Worm (Caenorhabditis elegans) whole organism, mixed stage, embryonic: ENCODE measurements around the gene F28A10.4.

Experiments
- M03D4.4 ChIP-seq: sonication (generic microtip); optimal IDR thresholded peaks from 2 replicates; lab custom pipeline; 2017; ENCODE audit warnings: mild to moderate bottlenecking, missing genetic modification characterization, missing compliant biosample characterization
- bed-3 ChIP-seq: fragments of 200-800 bp; sonication (Bioruptor generic); optimal IDR thresholded peaks from 3 replicates; lab custom pipeline; 2018; ENCODE audit warnings: mild to moderate bottlenecking, missing genetic modification characterization, moderate library complexity, missing compliant biosample characterization
- blmp-1 ChIP-seq: fragments of 150-350 bp; optimal IDR thresholded peaks from 2 replicates; lab custom pipeline; 2014; ENCODE audit warnings: missing biosample characterization, missing genetic modification characterization
- ceh-43 ChIP-seq: fragments of 200-800 bp; sonication (Bioruptor generic); optimal IDR thresholded peaks from 2 replicates; lab custom pipeline; 2018; ENCODE audit warnings: mild to moderate bottlenecking, missing genetic modification characterization, moderate library complexity, missing compliant biosample characterization
- elt-1 ChIP-seq: sonication (generic microtip); optimal IDR thresholded peaks from 2 replicates; lab custom pipeline; 2017; ENCODE audit warnings: missing genetic modification characterization, mild to moderate bottlenecking, missing compliant biosample characterization, antibody characterized with exemption, moderate library complexity, borderline replicate concordance; ENCODE audit not compliant: insufficient read depth
- flh-1 ChIP-seq: fragments of 200-800 bp; sonication (Bioruptor generic); optimal IDR thresholded peaks from 2 replicates; lab custom pipeline; 2018; ENCODE audit warnings: mild to moderate bottlenecking, missing genetic modification characterization, moderate library complexity, missing compliant biosample characterization
- lin-32 ChIP-seq: fragments of 200-800 bp; sonication (Bioruptor generic); optimal IDR thresholded peaks from 2 replicates; lab custom pipeline; 2018; ENCODE audit warnings: mild to moderate bottlenecking, missing genetic modification characterization, missing compliant biosample characterization
- snpc-4 ChIP-seq: fragments of 150-350 bp; optimal IDR thresholded peaks from 2 replicates; lab custom pipeline; 2014; ENCODE audit warnings: missing biosample characterization, missing genetic modification characterization
- tbx-8 ChIP-seq: fragments of 200-800 bp; sonication (Bioruptor generic); optimal IDR thresholded peaks from 2 replicates; lab custom pipeline; 2018; ENCODE audit warnings: mild to moderate bottlenecking, missing genetic modification characterization, moderate library complexity, missing compliant biosample characterization
- unc-62 ChIP-seq: fragments of 150-350 bp; optimal IDR thresholded peaks from 2 replicates; lab custom pipeline; 2014; ENCODE audit warnings: missing biosample characterization, missing genetic modification reagents, missing genetic modification characterization
- ztf-11 ChIP-seq: fragments of 150-350 bp; optimal IDR thresholded peaks from 2 replicates; lab custom pipeline; 2014; ENCODE audit warnings: missing biosample characterization, missing genetic modification characterization

ce11 chrII:872993-873787, 29.1 kb downstream of the F28A10.4 start, which contains the start of gene alg-2:
- TF ChIP-seq bed-3 (no peak), M03D4.4 (tag; lab: Kevin White, UChicago) (no peak), blmp-1 (no peak), unc-62 (GFP tag; lab: Kevin White, UChicago) (peak; percentile 48), ztf-11 (tag; lab: Kevin White, UChicago) (no peak), ceh-43 (GFP tag; lab: Kevin White, UChicago) (peak; percentile 43), tbx-8 (no peak), elt-1 (tag; lab: Kevin White, UChicago) (peak; percentile 93), flh-1 (no peak), lin-32 (peak; percentile 92), snpc-4 (tag; lab: Kevin White, UChicago) (no peak)
